Fruit fly (Drosophila melanogaster) Kc167 (cell line): ENCODE results near the gene Unr.

Experiments used
- Myc ChIP-seq: fragments of >200 bp; optimal IDR thresholded peaks from 2 replicates; lab custom pipeline; 2017; ENCODE audit warnings: missing external identifiers
- Sin3A ChIP-seq: fragments of >200 bp; optimal IDR thresholded peaks from 2 replicates; lab custom pipeline; 2018; ENCODE audit warnings: missing external identifiers
- h ChIP-seq: fragments of >200 bp; optimal IDR thresholded peaks from 3 replicates; lab custom pipeline; 2018; ENCODE audit warnings: missing external identifiers
- insv ChIP-seq: fragments of >200 bp; optimal IDR thresholded peaks from 3 replicates; lab custom pipeline; 2018; ENCODE audit warnings: missing external identifiers
- psq ChIP-seq: fragments of >200 bp; optimal IDR thresholded peaks from 2 replicates; lab custom pipeline; 2017; ENCODE audit warnings: missing external identifiers
- ttk ChIP-seq: sonication (Bioruptor generic); optimal IDR thresholded peaks from 2 replicates; lab custom pipeline; 2017; ENCODE audit warnings: missing external identifiers

- TF ChIP-seq Sin3A (lab: Kevin White, UChicago) (no peak), ttk (lab: Kevin White, UChicago) (no peak), Myc (no peak), h (lab: Kevin White, UChicago) (no peak), psq (lab: Kevin White, UChicago) (no peak), insv (no peak)
Observed at dm6 chr3L:8419622-8420176, 22.5 kb downstream of the Unr start.
